Fruit fly (Drosophila melanogaster): ENCODE results near the gene CG7857.
A peak's percentile ranks its signal among the peaks of the same experiment; 100 is the strongest.

Gene CG7857

DNA sequence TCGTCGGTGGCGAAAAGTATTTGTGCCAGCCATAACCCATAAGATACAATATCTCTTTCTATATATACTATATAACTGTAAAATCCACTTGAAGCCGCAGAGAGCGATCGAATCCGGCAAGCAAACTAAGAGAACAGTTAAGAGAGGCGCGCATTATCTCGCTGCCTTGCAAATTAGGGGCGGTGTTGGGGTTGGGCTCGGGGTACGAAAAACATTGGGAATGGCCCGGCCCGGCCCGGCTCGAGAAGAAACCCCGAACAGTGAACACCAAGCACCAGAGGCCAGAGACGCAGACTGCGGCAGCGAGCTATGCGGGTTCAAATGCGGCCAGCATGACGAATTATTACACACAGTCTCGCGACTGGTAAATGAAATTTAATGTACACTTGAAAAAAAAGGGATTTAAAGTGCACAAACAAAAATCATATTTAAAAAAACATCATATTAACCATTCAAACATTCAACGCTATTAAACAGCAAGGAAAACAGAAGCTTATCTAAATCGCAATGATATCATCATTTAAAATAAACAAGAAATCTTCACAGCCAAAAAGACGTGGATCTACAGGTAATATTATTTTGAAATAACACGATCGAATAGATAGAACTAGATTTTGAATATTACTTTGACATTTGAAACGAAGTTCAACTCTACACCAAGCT lies 27.8 kb upstream of the CG7857 start (continued):
- no peak for TF ChIP-seq Ssrp (tag; optimal IDR thresholded peaks at IDR 0.05)
- TF ChIP-seq Aef1 (GFP tag; IDR thresholded peaks at IDR 0.05): 0 out of 3 replicates have a peak, but pooled peaks have one; percentile 29
- peak; percentile 53; the same call in 1 of the 2 replicates for TF ChIP-seq Nf-YA (GFP tag; IDR thresholded peaks at IDR 0.05)
- 0 out of 2 replicates have a peak, but pooled peaks have one; percentile 28 for TF ChIP-seq danr (GFP tag; IDR thresholded peaks at IDR 0.05)
- no peak for TF ChIP-seq ems (GFP tag; optimal IDR thresholded peaks at IDR 0.05)
- peak; percentile 38 for TF ChIP-seq CG7839 (tag; optimal IDR thresholded peaks at IDR 0.05)
- TF ChIP-seq CG9727 (GFP tag; optimal IDR thresholded peaks at IDR 0.05): peak; percentile 68
- peak; percentile 25; the same call in 1 of the 2 replicates for TF ChIP-seq CG13287 (GFP tag; IDR thresholded peaks at IDR 0.05; ENCODE audit: partially characterized antibody)
- TF ChIP-seq Med (GFP tag): peak; percentile 60
- TF ChIP-seq tup (GFP tag; optimal IDR thresholded peaks at IDR 0.05): no peak
- TF ChIP-seq gem (tag; optimal IDR thresholded peaks at IDR 0.05): peak; percentile 39
- TF ChIP-seq p53 (GFP tag; optimal IDR thresholded peaks at IDR 0.05): no peak
- TF ChIP-seq zen2 (GFP tag; IDR thresholded peaks at IDR 0.05; ENCODE audit: partially characterized antibody): no peak
- TF ChIP-seq CG10431 (GFP tag; optimal IDR thresholded peaks at IDR 0.05): no peak
- TF ChIP-seq stwl (tag; optimal IDR thresholded peaks at IDR 0.05): no peak
- TF ChIP-seq CG2712 (tag; optimal IDR thresholded peaks at IDR 0.05): peak; percentile 61
- no peak for TF ChIP-seq Hmr (GFP tag; optimal IDR thresholded peaks at IDR 0.05)
- TF ChIP-seq Abd-B (GFP tag; optimal IDR thresholded peaks at IDR 0.05): peak; percentile 15
- no peak for TF ChIP-seq cas (GFP tag; IDR thresholded peaks at IDR 0.05)
- TF ChIP-seq ap (GFP tag; IDR thresholded peaks at IDR 0.05): no peak
- no peak for TF ChIP-seq prd (optimal IDR thresholded peaks at IDR 0.05)
- peak; percentile 70 for TF ChIP-seq prd (GFP tag; IDR thresholded peaks at IDR 0.05)
- no peak for TF ChIP-seq pita (GFP tag; optimal IDR thresholded peaks at IDR 0.05)
- no peak for TF ChIP-seq CG1529 (GFP tag; optimal IDR thresholded peaks at IDR 0.05)
- TF ChIP-seq bcd (GFP tag; optimal IDR thresholded peaks at IDR 0.05): peak; percentile 6
- TF ChIP-seq CG12391 (tag; optimal IDR thresholded peaks at IDR 0.05): no peak
- TF ChIP-seq CG3847 (GFP tag; IDR thresholded peaks at IDR 0.05): no peak
- TF ChIP-seq CG17912 (GFP tag; optimal IDR thresholded peaks at IDR 0.05): no peak
- no peak for TF ChIP-seq CG8290 (GFP tag; optimal IDR thresholded peaks at IDR 0.05)
- peak in 1 of 2 experiments; percentile 26 for TF ChIP-seq CG8290 (tag; optimal IDR thresholded peaks at IDR 0.05)
- no peak for TF ChIP-seq CG30431 (GFP tag; optimal IDR thresholded peaks at IDR 0.05)
- TF ChIP-seq CTCF (GFP tag; optimal IDR thresholded peaks at IDR 0.05): no peak
- TF ChIP-seq Dad (GFP tag; optimal IDR thresholded peaks at IDR 0.05): no peak
- no peak for TF ChIP-seq dpn (GFP tag; optimal IDR thresholded peaks at IDR 0.05)
- TF ChIP-seq D (optimal IDR thresholded peaks at IDR 0.05): no peak
- TF ChIP-seq D (GFP tag; optimal IDR thresholded peaks at IDR 0.05): peak; percentile 70
- no peak for TF ChIP-seq repo (GFP tag; optimal IDR thresholded peaks at IDR 0.05)
- TF ChIP-seq CG10274 (GFP tag; optimal IDR thresholded peaks at IDR 0.05): peak; percentile 6
- 0 out of 3 replicates have a peak, but pooled peaks have one; percentile 43 for TF ChIP-seq CG11456 (GFP tag; IDR thresholded peaks at IDR 0.05)
- no peak for TF ChIP-seq Dll (GFP tag; IDR thresholded peaks at IDR 0.05; ENCODE audit: partially characterized antibody)
- peak; percentile 78 for TF ChIP-seq Sox100B (GFP tag; optimal IDR thresholded peaks at IDR 0.05)
- TF ChIP-seq CG4854 (GFP tag; optimal IDR thresholded peaks at IDR 0.05): no peak
- TF ChIP-seq CG15696 (tag; optimal IDR thresholded peaks at IDR 0.05): no peak
- TF ChIP-seq CG17385 (GFP tag; optimal IDR thresholded peaks at IDR 0.05): no peak
- TF ChIP-seq Meics (GFP tag; optimal IDR thresholded peaks at IDR 0.05): peak; percentile 49
- no peak for TF ChIP-seq MTF-1 (GFP tag; optimal IDR thresholded peaks at IDR 0.05; ENCODE audit: borderline replicate concordance)
- TF ChIP-seq fd3F (GFP tag; optimal IDR thresholded peaks at IDR 0.05): no peak
- no peak for TF ChIP-seq jigr1 (GFP tag; IDR thresholded peaks at IDR 0.05)
- no peak for TF ChIP-seq CG7745 (tag; optimal IDR thresholded peaks at IDR 0.05)
- TF ChIP-seq CG15073 (GFP tag; optimal IDR thresholded peaks at IDR 0.05): no peak
- TF ChIP-seq HLH4C (GFP tag; IDR thresholded peaks at IDR 0.05; ENCODE audit: partially characterized antibody): no peak
